Fruit fly (Drosophila melanogaster) Kc167 (cell line): ENCODE measurements around the gene eEF1delta.

Experiments used
- Myc ChIP-seq: fragments of >200 bp; optimal IDR thresholded peaks from 2 replicates; lab custom pipeline; 2017; ENCODE audit warnings: missing external identifiers
- Sin3A ChIP-seq: fragments of >200 bp; optimal IDR thresholded peaks from 2 replicates; lab custom pipeline; 2018; ENCODE audit warnings: missing external identifiers
- h ChIP-seq: fragments of >200 bp; optimal IDR thresholded peaks from 3 replicates; lab custom pipeline; 2018; ENCODE audit warnings: missing external identifiers
- insv ChIP-seq: fragments of >200 bp; optimal IDR thresholded peaks from 3 replicates; lab custom pipeline; 2018; ENCODE audit warnings: missing external identifiers
- psq ChIP-seq: fragments of >200 bp; optimal IDR thresholded peaks from 2 replicates; lab custom pipeline; 2017; ENCODE audit warnings: missing external identifiers
- ttk ChIP-seq: sonication (Bioruptor generic); optimal IDR thresholded peaks from 2 replicates; lab custom pipeline; 2017; ENCODE audit warnings: missing external identifiers

The eEF1delta gene

dm6 chr2L:10220010-10220409, 12.3 kb upstream of the eEF1delta start:
- no peak for TF ChIP-seq insv
- no peak for TF ChIP-seq ttk
- TF ChIP-seq Sin3A (lab: Kevin White, UChicago) = no peak
- TF ChIP-seq h (lab: Kevin White, UChicago) = no peak
- no peak for TF ChIP-seq Myc
- no peak for TF ChIP-seq psq (lab: Kevin White, UChicago)

- TF ChIP-seq Myc (no peak), psq (lab: Kevin White, UChicago) (no peak), ttk (no peak), insv (no peak), Sin3A (lab: Kevin White, UChicago) (no peak), h (lab: Kevin White, UChicago) (no peak)
Observed at dm6 chr2L:10220501-10221386, 11.6 kb upstream of the eEF1delta start, which contains the start of the genes Npc1a and Prosalpha6. TSS of gene Npc1a (minus strand) at chr2L:10221216. TSS of gene Prosalpha6 (plus strand) at chr2L:10221351.

- TF ChIP-seq psq (lab: Kevin White, UChicago) (no peak), Myc (no peak), ttk (no peak), insv (no peak), h (lab: Kevin White, UChicago) (no peak), Sin3A (lab: Kevin White, UChicago) (no peak)
Observed at dm6 chr2L:10221387-10221705, 11.0 kb upstream of the eEF1delta start.

dm6 chr2L:10222550-10223231, 9.6 kb upstream of the eEF1delta start, which contains the start of gene Bcs1:
TSS of gene Bcs1 (plus strand) at chr2L:10222657.
- no peak for TF ChIP-seq insv
- TF ChIP-seq h (lab: Kevin White, UChicago) = no peak
- no peak for TF ChIP-seq psq (lab: Kevin White, UChicago)

- TF ChIP-seq Sin3A (lab: Kevin White, UChicago) (no peak), ttk (no peak), insv (no peak), Myc (no peak), psq (lab: Kevin White, UChicago) (no peak), h (lab: Kevin White, UChicago) (no peak)
Observed at dm6 chr2L:10226213-10226723, 6.0 kb upstream of the eEF1delta start.

dm6 chr2L:10226724-10227407, 5.4 kb upstream of the eEF1delta start, which contains the start of gene CG5708:
TSS of gene CG5708 (minus strand) at chr2L:10226808.
- no peak for TF ChIP-seq psq (lab: Kevin White, UChicago)
- no peak for TF ChIP-seq h (lab: Kevin White, UChicago)

dm6 chr2L:10230455-10230854, 1.9 kb upstream of the eEF1delta start:
- no peak for TF ChIP-seq insv

- TF ChIP-seq psq (lab: Kevin White, UChicago) = no peak
- no peak for TF ChIP-seq Myc
- TF ChIP-seq ttk = no peak
- no peak for TF ChIP-seq insv
- no peak for TF ChIP-seq h (lab: Kevin White, UChicago)
- TF ChIP-seq Sin3A (lab: Kevin White, UChicago) = no peak
Observed at dm6 chr2L:10231092-10231494, 1.2 kb upstream of the eEF1delta start.

dm6 chr2L:10231510-10231909, 797 bp upstream of the eEF1delta start, which contains the start of gene ova:
TSS of gene ova (minus strand) at chr2L:10231692.
- TF ChIP-seq h (lab: Kevin White, UChicago) = no peak
- TF ChIP-seq ttk = no peak
- TF ChIP-seq Myc = no peak
- TF ChIP-seq Sin3A (lab: Kevin White, UChicago) = no peak
- TF ChIP-seq insv = no peak
- no peak for TF ChIP-seq psq (lab: Kevin White, UChicago)

- TF ChIP-seq insv (no peak), Sin3A (lab: Kevin White, UChicago) (no peak)
Observed at dm6 chr2L:10232827-10233226, 520 bp downstream of the eEF1delta start.

dm6 chr2L:10237725-10238446, 5.6 kb downstream of the eEF1delta start, which contains the start of gene mthl15:
TSS of gene mthl15 (minus strand) at chr2L:10238317.
- TF ChIP-seq Sin3A (lab: Kevin White, UChicago) (no peak), ttk (no peak), psq (lab: Kevin White, UChicago) (no peak), h (lab: Kevin White, UChicago) (no peak)
